Worm (Caenorhabditis elegans): Measurements from ENCODE around the gene fbxb-84.

Gene fbxb-84

ce11 chrIII:187829-188228 is 41.6 kb upstream of the fbxb-84 start, which contains the start of gene mxl-2:
Gene mxl-2 (minus strand): TSS chrIII:188131.
- no peak for TF ChIP-seq lin-32 (GFP tag; optimal IDR thresholded peaks at IDR 0.05)
- no peak for TF ChIP-seq sptf-1 (tag; optimal IDR thresholded peaks at IDR 0.05)
- TF ChIP-seq blmp-1 (tag; optimal IDR thresholded peaks at IDR 0.05): no peak
- TF ChIP-seq nhr-28 (tag; optimal IDR thresholded peaks at IDR 0.05): no peak
- TF ChIP-seq flh-1 (GFP tag; optimal IDR thresholded peaks at IDR 0.05): no peak
- TF ChIP-seq cnd-1 (tag; optimal IDR thresholded peaks at IDR 0.05): no peak
- TF ChIP-seq drap-1 (GFP tag; optimal IDR thresholded peaks at IDR 0.05): no peak
- TF ChIP-seq sem-2 (GFP tag; optimal IDR thresholded peaks at IDR 0.05): no peak
- TF ChIP-seq elt-3 (tag; optimal IDR thresholded peaks at IDR 0.05): no peak
- TF ChIP-seq tbx-8 (GFP tag; optimal IDR thresholded peaks at IDR 0.05): no peak
- TF ChIP-seq snpc-4 (tag; optimal IDR thresholded peaks at IDR 0.05): no peak
- no peak for TF ChIP-seq bed-3 (GFP tag; optimal IDR thresholded peaks at IDR 0.05)
- TF ChIP-seq lsy-2 (tag; optimal IDR thresholded peaks at IDR 0.05): no peak
- TF ChIP-seq mep-1 (tag; optimal IDR thresholded peaks at IDR 0.05): no peak
- no peak for TF ChIP-seq unc-39 (tag; optimal IDR thresholded peaks at IDR 0.05)
- TF ChIP-seq elt-1 (tag; optimal IDR thresholded peaks at IDR 0.05; ENCODE audit: borderline replicate concordance, insufficient read depth): no peak
- no peak for TF ChIP-seq nhr-237 (tag; optimal IDR thresholded peaks at IDR 0.05)

ce11 chrIII:184335-184734 is 38.1 kb upstream of the fbxb-84 start:
- peak; percentile 83 for TF ChIP-seq zip-8 (tag; optimal IDR thresholded peaks at IDR 0.05)
- no peak for TF ChIP-seq elt-3 (tag; optimal IDR thresholded peaks at IDR 0.05)
- TF ChIP-seq mls-2 (tag; optimal IDR thresholded peaks at IDR 0.05): no peak

ce11 chrIII:183072-183471 is 36.8 kb upstream of the fbxb-84 start:
- no peak for TF ChIP-seq lin-32 (GFP tag; optimal IDR thresholded peaks at IDR 0.05)
- TF ChIP-seq bed-3 (GFP tag; optimal IDR thresholded peaks at IDR 0.05): no peak
- no peak for TF ChIP-seq ceh-83 (GFP tag; optimal IDR thresholded peaks at IDR 0.05)
- no peak for TF ChIP-seq flh-1 (GFP tag; optimal IDR thresholded peaks at IDR 0.05)
- TF ChIP-seq mep-1 (tag; optimal IDR thresholded peaks at IDR 0.05): no peak
- no peak for TF ChIP-seq mls-2 (tag; optimal IDR thresholded peaks at IDR 0.05)
- no peak for TF ChIP-seq ceh-39 (tag; optimal IDR thresholded peaks at IDR 0.05)
- TF ChIP-seq nhr-2 (tag; optimal IDR thresholded peaks at IDR 0.05): no peak
- no peak for TF ChIP-seq unc-39 (tag; optimal IDR thresholded peaks at IDR 0.05)
- no peak for TF ChIP-seq unc-120 (tag; optimal IDR thresholded peaks at IDR 0.05; ENCODE audit: poor library complexity, severe bottlenecking)

ce11 chrIII:182080-182479 is 35.8 kb upstream of the fbxb-84 start, which contains the start of gene F40G9.15:
Gene F40G9.15 (plus strand): TSS chrIII:182380.
- no peak for TF ChIP-seq lsy-2 (tag; optimal IDR thresholded peaks at IDR 0.05)
- TF ChIP-seq ceh-43 (GFP tag; optimal IDR thresholded peaks at IDR 0.05): no peak
- no peak for TF ChIP-seq nhr-12 (tag; optimal IDR thresholded peaks at IDR 0.05)
- TF ChIP-seq sem-2 (GFP tag; optimal IDR thresholded peaks at IDR 0.05): no peak
- TF ChIP-seq ces-1 (GFP tag; optimal IDR thresholded peaks at IDR 0.05): no peak
- no peak for TF ChIP-seq mep-1 (tag; optimal IDR thresholded peaks at IDR 0.05)

ce11 chrIII:180963-181362 is 34.7 kb upstream of the fbxb-84 start, which contains the start of gene F40G9.5:
Gene F40G9.5 (plus strand): TSS chrIII:181263.
- no peak for TF ChIP-seq pha-4 (tag; optimal IDR thresholded peaks at IDR 0.05)
- no peak for TF ChIP-seq nhr-28 (tag; optimal IDR thresholded peaks at IDR 0.05)
- no peak for TF ChIP-seq mls-2 (tag; optimal IDR thresholded peaks at IDR 0.05)
- TF ChIP-seq elt-3 (tag; optimal IDR thresholded peaks at IDR 0.05): no peak
- no peak for TF ChIP-seq snpc-4 (tag; optimal IDR thresholded peaks at IDR 0.05)
- no peak for TF ChIP-seq nhr-2 (tag; optimal IDR thresholded peaks at IDR 0.05)
- no peak for TF ChIP-seq flh-1 (GFP tag; optimal IDR thresholded peaks at IDR 0.05)
- TF ChIP-seq sptf-1 (tag; optimal IDR thresholded peaks at IDR 0.05): no peak
- no peak for TF ChIP-seq unc-120 (tag; optimal IDR thresholded peaks at IDR 0.05; ENCODE audit: poor library complexity, severe bottlenecking)
- no peak for TF ChIP-seq zip-8 (tag; optimal IDR thresholded peaks at IDR 0.05)
- no peak for TF ChIP-seq ceh-39 (tag; optimal IDR thresholded peaks at IDR 0.05)
- no peak for TF ChIP-seq lin-32 (GFP tag; optimal IDR thresholded peaks at IDR 0.05)
- no peak for TF ChIP-seq unc-39 (tag; optimal IDR thresholded peaks at IDR 0.05)

- no peak for TF ChIP-seq unc-62 (GFP tag; optimal IDR thresholded peaks at IDR 0.05)
- TF ChIP-seq ceh-83 (GFP tag; optimal IDR thresholded peaks at IDR 0.05): no peak
- no peak for TF ChIP-seq sptf-1 (tag; optimal IDR thresholded peaks at IDR 0.05)
- no peak for TF ChIP-seq mab-5 (tag; optimal IDR thresholded peaks at IDR 0.05)
- no peak for TF ChIP-seq blmp-1 (tag; optimal IDR thresholded peaks at IDR 0.05)
- TF ChIP-seq mls-2 (tag; optimal IDR thresholded peaks at IDR 0.05): peak; percentile 38
- TF ChIP-seq unc-120 (tag; optimal IDR thresholded peaks at IDR 0.05; ENCODE audit: poor library complexity, severe bottlenecking): no peak
- TF ChIP-seq lin-32 (GFP tag; optimal IDR thresholded peaks at IDR 0.05): no peak
- TF ChIP-seq M03D4.4 (tag; optimal IDR thresholded peaks at IDR 0.05): no peak
- TF ChIP-seq bed-3 (GFP tag; optimal IDR thresholded peaks at IDR 0.05): no peak
- TF ChIP-seq nhr-76 (tag; optimal IDR thresholded peaks at IDR 0.05): no peak
- TF ChIP-seq cnd-1 (tag; optimal IDR thresholded peaks at IDR 0.05): peak; percentile 60
- TF ChIP-seq lsy-2 (tag; optimal IDR thresholded peaks at IDR 0.05): no peak
- TF ChIP-seq ceh-43 (GFP tag; optimal IDR thresholded peaks at IDR 0.05): no peak
- TF ChIP-seq nhr-28 (tag; optimal IDR thresholded peaks at IDR 0.05): no peak
- no peak for TF ChIP-seq unc-39 (tag; optimal IDR thresholded peaks at IDR 0.05)
- peak; percentile 32 for TF ChIP-seq nhr-2 (tag; optimal IDR thresholded peaks at IDR 0.05)
- no peak for TF ChIP-seq nhr-237 (tag; optimal IDR thresholded peaks at IDR 0.05)
- peak; percentile 67 for TF ChIP-seq zip-8 (tag; optimal IDR thresholded peaks at IDR 0.05)
- no peak for TF ChIP-seq flh-1 (GFP tag; optimal IDR thresholded peaks at IDR 0.05)
- TF ChIP-seq lin-13 (tag; optimal IDR thresholded peaks at IDR 0.05): no peak
These were observed 32.9 kb upstream of the fbxb-84 start, which contains the start of gene F40G9.6 for ce11 chrIII:179123-179592. Gene F40G9.6 (plus strand): TSS chrIII:179542.
